Worm (Caenorhabditis elegans): ENCODE data around the gene srab-10.

srab-10 gene

ce11 chrV:3168650-3169049 lies 24.3 kb upstream of the srab-10 start, which contains the start of gene C36C5.15:
Gene C36C5.15 (minus strand): TSS chrV:3168750.
- TF ChIP-seq hmbx-1 (tag; optimal IDR thresholded peaks at IDR 0.05): no peak

ce11 chrV:3166260-3166659 lies 21.9 kb upstream of the srab-10 start, which contains the start of gene C36C5.4:
Gene C36C5.4 (plus strand): TSS chrV:3166560.
- TF ChIP-seq ceh-36 (tag; optimal IDR thresholded peaks at IDR 0.05) (no peak), hmg-4 (GFP tag; optimal IDR thresholded peaks at IDR 0.05) (no peak), B0310.2 (tag; optimal IDR thresholded peaks at IDR 0.05) (no peak), ama-1 (optimal IDR thresholded peaks at IDR 0.05) (no peak), pes-1 (GFP tag; IDR thresholded peaks at IDR 0.05) (no peak), ets-7 (tag; optimal IDR thresholded peaks at IDR 0.05) (no peak), tra-4 (tag; optimal IDR thresholded peaks at IDR 0.05) (no peak), aly-1 (tag; optimal IDR thresholded peaks at IDR 0.05) (no peak), scrt-1 (GFP tag; IDR thresholded peaks at IDR 0.05) (no peak), tbx-37 (GFP tag; conservative IDR thresholded peaks at IDR 0.05) (no peak), hmbx-1 (tag; optimal IDR thresholded peaks at IDR 0.05) (no peak), ceh-13 (GFP tag; optimal IDR thresholded peaks at IDR 0.05) (no peak), flt-1 (GFP tag; IDR thresholded peaks at IDR 0.05) (no peak), tbx-11 (GFP tag; IDR thresholded peaks at IDR 0.05) (no peak), sea-1 (GFP tag; conservative IDR thresholded peaks at IDR 0.05) (no peak), F13C5.2 (tag; optimal IDR thresholded peaks at IDR 0.05) (no peak), hnd-1 (tag; optimal IDR thresholded peaks at IDR 0.05) (no peak)

- TF ChIP-seq F13C5.2 (tag; optimal IDR thresholded peaks at IDR 0.05): no peak
- no peak for TF ChIP-seq ama-1 (optimal IDR thresholded peaks at IDR 0.05)
- no peak for TF ChIP-seq tbx-11 (GFP tag; IDR thresholded peaks at IDR 0.05)
- no peak for TF ChIP-seq hmbx-1 (tag; optimal IDR thresholded peaks at IDR 0.05)
- no peak for TF ChIP-seq hnd-1 (tag; optimal IDR thresholded peaks at IDR 0.05)
- no peak for TF ChIP-seq pes-1 (GFP tag; IDR thresholded peaks at IDR 0.05)
- TF ChIP-seq ets-7 (tag; optimal IDR thresholded peaks at IDR 0.05): no peak
- TF ChIP-seq ceh-13 (GFP tag; optimal IDR thresholded peaks at IDR 0.05): no peak
Measured at ce11 chrV:3165438-3165837, 21.0 kb upstream of the srab-10 start, which contains the start of gene C36C5.14. Gene C36C5.14 (minus strand): TSS chrV:3165538.

ce11 chrV:3163143-3163542 lies 18.7 kb upstream of the srab-10 start:
- TF ChIP-seq F13C5.2 (tag; optimal IDR thresholded peaks at IDR 0.05) (no peak), hmg-4 (GFP tag; optimal IDR thresholded peaks at IDR 0.05) (no peak), hmbx-1 (tag; optimal IDR thresholded peaks at IDR 0.05) (no peak), flt-1 (GFP tag; IDR thresholded peaks at IDR 0.05) (no peak), tbx-11 (GFP tag; IDR thresholded peaks at IDR 0.05) (no peak), ceh-36 (tag; optimal IDR thresholded peaks at IDR 0.05) (no peak), ama-1 (optimal IDR thresholded peaks at IDR 0.05) (no peak), ets-7 (tag; optimal IDR thresholded peaks at IDR 0.05) (no peak), scrt-1 (GFP tag; IDR thresholded peaks at IDR 0.05) (no peak), hnd-1 (tag; optimal IDR thresholded peaks at IDR 0.05) (no peak), B0310.2 (tag; optimal IDR thresholded peaks at IDR 0.05) (no peak), aly-1 (tag; optimal IDR thresholded peaks at IDR 0.05) (no peak), sea-1 (GFP tag; conservative IDR thresholded peaks at IDR 0.05) (no peak), pes-1 (GFP tag; IDR thresholded peaks at IDR 0.05) (no peak), tbx-37 (GFP tag; conservative IDR thresholded peaks at IDR 0.05) (no peak), tra-4 (tag; optimal IDR thresholded peaks at IDR 0.05) (no peak), ceh-13 (GFP tag; optimal IDR thresholded peaks at IDR 0.05) (no peak)

- no peak for TF ChIP-seq tbx-37 (GFP tag; conservative IDR thresholded peaks at IDR 0.05)
Measured at ce11 chrV:3162299-3162698, 17.9 kb upstream of the srab-10 start.

ce11 chrV:3159252-3159651 lies 14.9 kb upstream of the srab-10 start, which contains the start of gene C36C5.12:
Gene C36C5.12 (minus strand): TSS chrV:3159352.
- no peak for TF ChIP-seq tbx-37 (GFP tag; conservative IDR thresholded peaks at IDR 0.05)
- TF ChIP-seq ama-1 (optimal IDR thresholded peaks at IDR 0.05): no peak
- no peak for TF ChIP-seq scrt-1 (GFP tag; IDR thresholded peaks at IDR 0.05)
- no peak for TF ChIP-seq hnd-1 (tag; optimal IDR thresholded peaks at IDR 0.05)

- no peak for TF ChIP-seq hnd-1 (tag; optimal IDR thresholded peaks at IDR 0.05)
- TF ChIP-seq tbx-37 (GFP tag; conservative IDR thresholded peaks at IDR 0.05): no peak
Measured at ce11 chrV:3158379-3158778, 14.0 kb upstream of the srab-10 start.

ce11 chrV:3156786-3157185 lies 12.4 kb upstream of the srab-10 start, which contains the start of gene exh-1:
Gene exh-1 (plus strand): TSS chrV:3157086.
- TF ChIP-seq B0310.2 (tag; optimal IDR thresholded peaks at IDR 0.05) (no peak), ceh-13 (GFP tag; optimal IDR thresholded peaks at IDR 0.05) (no peak), sea-1 (GFP tag; conservative IDR thresholded peaks at IDR 0.05) (no peak), pes-1 (GFP tag; IDR thresholded peaks at IDR 0.05) (no peak)

- no peak for TF ChIP-seq hnd-1 (tag; optimal IDR thresholded peaks at IDR 0.05)
- no peak for TF ChIP-seq sea-1 (GFP tag; conservative IDR thresholded peaks at IDR 0.05)
- no peak for TF ChIP-seq scrt-1 (GFP tag; IDR thresholded peaks at IDR 0.05)
- TF ChIP-seq tbx-11 (GFP tag; IDR thresholded peaks at IDR 0.05): no peak
- TF ChIP-seq pes-1 (GFP tag; IDR thresholded peaks at IDR 0.05): no peak
- TF ChIP-seq tbx-37 (GFP tag; conservative IDR thresholded peaks at IDR 0.05): no peak
Measured at ce11 chrV:3155072-3155471, 10.7 kb upstream of the srab-10 start, which contains the start of gene srab-7. Gene srab-7 (minus strand): TSS chrV:3155172.
